Worm (Caenorhabditis elegans) whole organism, young adult: ENCODE measurements around the gene rab-28.

Source experiments
- K11D2.4 ChIP-seq: fragments of 200-800 bp; sonication (Bioruptor generic); IDR thresholded peaks from 2 replicates; pipeline ENCODE4 v1.3.6; 2022; ENCODE audit warnings: missing genetic modification reagents, missing genetic modification characterization, missing compliant biosample characterization
- Y67H2A.10 ChIP-seq: fragments of 200-800 bp; sonication (Bioruptor generic); conservative IDR thresholded peaks from 2 replicates; pipeline ENCODE4 v1.3.6; 2022; ENCODE audit warnings: missing genetic modification reagents, missing genetic modification characterization, missing compliant biosample characterization
- ama-1 ChIP-seq, 3 experiments: fragments of 150-350 bp in 1 of 3; sonication (generic microtip) in 2 of 3; optimal IDR thresholded peaks; 2 replicates each; lab custom pipeline; 2014 to 2018; ENCODE audit warnings: missing biosample characterization in 2 of 3, missing genetic modification characterization in 2 of 3, missing genetic modification reagents in 2 of 3
- dpl-1 ChIP-seq: fragments of 150-350 bp; optimal IDR thresholded peaks from 2 replicates; lab custom pipeline; 2014; ENCODE audit warnings: missing biosample characterization, missing genetic modification reagents, missing genetic modification characterization
- hsf-1 ChIP-seq: fragments of 200-800 bp; sonication (Bioruptor generic); IDR thresholded peaks from 2 replicates; pipeline ENCODE4 v1.3.6; 2022; ENCODE audit warnings: missing genetic modification reagents, missing genetic modification characterization, missing compliant biosample characterization
- nfya-1 ChIP-seq: sonication (generic microtip); optimal IDR thresholded peaks from 2 replicates; lab custom pipeline; 2017; ENCODE audit warnings: antibody characterized with exemption, missing compliant biosample characterization, missing genetic modification characterization, borderline replicate concordance; ENCODE audit not compliant: insufficient read depth
- ztf-3 ChIP-seq: fragments of 200-800 bp; sonication (Bioruptor generic); optimal IDR thresholded peaks from 2 replicates; lab custom pipeline; 2018; ENCODE audit warnings: mild to moderate bottlenecking, missing genetic modification characterization, missing compliant biosample characterization

- TF ChIP-seq Y67H2A.10 (GFP tag; lab: Robert Waterston, UW), result no peak
- TF ChIP-seq ama-1 (optimal IDR thresholded peaks at IDR 0.05; lab: Kevin White, UChicago), result no peak
- TF ChIP-seq ama-1 (GFP tag; optimal IDR thresholded peaks at IDR 0.05; lab: Kevin White, UChicago), result no peak
- no peak for TF ChIP-seq ztf-3 (GFP tag; lab: Kevin White, UChicago)
- no peak for TF ChIP-seq nfya-1
- TF ChIP-seq K11D2.4, result no peak
- TF ChIP-seq hsf-1 (GFP tag; lab: Robert Waterston, UW), result no peak
- no peak for TF ChIP-seq dpl-1 (GFP tag; lab: Kevin White, UChicago)
Measured at ce11 chrIV:9218415-9218814, 25.4 kb downstream of the rab-28 start.
